Worm (Caenorhabditis elegans): Measurements from ENCODE around the gene F13D12.10.

The F13D12.10 gene

ce11 chrII:11756684-11757107, 43.1 kb downstream of the F13D12.10 start (continued):
- TF ChIP-seq nhr-76 (tag; optimal IDR thresholded peaks at IDR 0.05), result no peak
- TF ChIP-seq pha-4 (GFP tag; IDR thresholded peaks at IDR 0.05), result peak; percentile 87
- TF ChIP-seq pha-4 (tag; optimal IDR thresholded peaks at IDR 0.05), result peak; percentile 75
- TF ChIP-seq lin-39 (tag; optimal IDR thresholded peaks at IDR 0.05), result no peak
- no peak for TF ChIP-seq dmd-8 (GFP tag; IDR thresholded peaks at IDR 0.05)
- peak; percentile 91 for TF ChIP-seq dve-1 (tag; optimal IDR thresholded peaks at IDR 0.05; ENCODE audit: insufficient read depth)
- TF ChIP-seq mdt-29 (GFP tag; IDR thresholded peaks at IDR 0.05), result peak; percentile 56; the same call in 1 of the 2 replicates
- TF ChIP-seq vab-7 (GFP tag; IDR thresholded peaks at IDR 0.05), result peak; percentile 60; the same call in 1 of the 2 replicates
- TF ChIP-seq nhr-102 (tag; optimal IDR thresholded peaks at IDR 0.05), result no peak
- peak; percentile 39 for TF ChIP-seq aly-2 (tag; optimal IDR thresholded peaks at IDR 0.05)
- TF ChIP-seq arid-1 (GFP tag; conservative IDR thresholded peaks at IDR 0.05), result 0 out of 2 replicates have a peak, but pooled peaks have one; percentile 49
- TF ChIP-seq tag-97 (GFP tag; IDR thresholded peaks at IDR 0.05), result 0 out of 2 replicates have a peak, but pooled peaks have one; percentile 37
- TF ChIP-seq mep-1 (tag; optimal IDR thresholded peaks at IDR 0.05), result peak; percentile 93
- TF ChIP-seq duxl-1 (tag; optimal IDR thresholded peaks at IDR 0.05; ENCODE audit: poor library complexity), result no peak
- peak; percentile 99 for TF ChIP-seq zfp-3 (GFP tag; conservative IDR thresholded peaks at IDR 0.05)
- peak; percentile 20 for TF ChIP-seq spr-3 (GFP tag; optimal IDR thresholded peaks at IDR 0.05)
- TF ChIP-seq nhr-28 (tag; optimal IDR thresholded peaks at IDR 0.05), result no peak
- TF ChIP-seq ZK337.2 (GFP tag; IDR thresholded peaks at IDR 0.05), result no peak
- peak; percentile 87 for TF ChIP-seq T26A8.4 (GFP tag; IDR thresholded peaks at IDR 0.05)
- no peak for TF ChIP-seq nhr-77 (tag; optimal IDR thresholded peaks at IDR 0.05)
- TF ChIP-seq ctbp-1 (GFP tag; IDR thresholded peaks at IDR 0.05), result peak; percentile 92
- no peak for TF ChIP-seq nhr-111 (GFP tag; optimal IDR thresholded peaks at IDR 0.05)
- peak; percentile 37 for TF ChIP-seq spr-1 (tag; optimal IDR thresholded peaks at IDR 0.05)
- peak; percentile 66 for TF ChIP-seq ztf-7 (tag; optimal IDR thresholded peaks at IDR 0.05)
- peak; percentile 92 for TF ChIP-seq Y75B8A.6 (GFP tag; IDR thresholded peaks at IDR 0.05)
- TF ChIP-seq madf-5 (GFP tag; IDR thresholded peaks at IDR 0.05), result peak; percentile 21 to 78; a peak in 2 of 4 replicates
- no peak for TF ChIP-seq dpl-1 (GFP tag; optimal IDR thresholded peaks at IDR 0.05)
- peak; percentile 50 for TF ChIP-seq sdz-12 (GFP tag; optimal IDR thresholded peaks at IDR 0.05)
- TF ChIP-seq lsy-2 (tag; optimal IDR thresholded peaks at IDR 0.05), result peak in 1 of 2 experiments; percentile 89
- no peak for TF ChIP-seq mdl-1 (tag; optimal IDR thresholded peaks at IDR 0.05)
- peak; percentile 35 for TF ChIP-seq hlh-30 (tag; optimal IDR thresholded peaks at IDR 0.05; ENCODE audit: insufficient read depth)
- no peak for TF ChIP-seq F49E8.2 (tag; optimal IDR thresholded peaks at IDR 0.05; ENCODE audit: borderline replicate concordance)
- TF ChIP-seq set-16 (GFP tag; IDR thresholded peaks at IDR 0.05), result no peak
- TF ChIP-seq pqm-1 (tag; optimal IDR thresholded peaks at IDR 0.05), result no peak
- no peak for TF ChIP-seq cey-2 (tag; optimal IDR thresholded peaks at IDR 0.05; ENCODE audit: borderline replicate concordance, insufficient read depth)
- TF ChIP-seq Y105C5A.15 (GFP tag; IDR thresholded peaks at IDR 0.05), result no peak
- peak; percentile 48 for TF ChIP-seq nhr-6 (tag; optimal IDR thresholded peaks at IDR 0.05)
- TF ChIP-seq F26F4.8 (GFP tag; conservative IDR thresholded peaks at IDR 0.05), result no peak
- TF ChIP-seq lin-38 (GFP tag; IDR thresholded peaks at IDR 0.05), result peak; percentile 76
- no peak for TF ChIP-seq jun-1 (tag; optimal IDR thresholded peaks at IDR 0.05)
- peak; percentile 99 for TF ChIP-seq aha-1 (tag)
- no peak for TF ChIP-seq nhr-11 (tag; optimal IDR thresholded peaks at IDR 0.05)
- peak; percentile 89 for TF ChIP-seq nhr-41 (GFP tag; IDR thresholded peaks at IDR 0.05)
- TF ChIP-seq snpc-1.2 (GFP tag; IDR thresholded peaks at IDR 0.05), result peak; percentile 81
- TF ChIP-seq saeg-2 (GFP tag; IDR thresholded peaks at IDR 0.05), result peak; percentile 80; the same call in 1 of the 2 replicates
- TF ChIP-seq lin-1 (GFP tag; IDR thresholded peaks at IDR 0.05), result peak; percentile 88
- TF ChIP-seq ceh-82 (tag; optimal IDR thresholded peaks at IDR 0.05), result no peak
- TF ChIP-seq daf-19 (GFP tag; conservative IDR thresholded peaks at IDR 0.05), result peak; percentile 95; the same call in 1 of the 2 replicates
- peak; percentile 80 for TF ChIP-seq php-3 (GFP tag; IDR thresholded peaks at IDR 0.05)
